Worm (Caenorhabditis elegans) whole organism, young adult: ENCODE data around the gene hmgr-1.

ENCODE experiments used
- B0019.2 ChIP-seq: fragments of 200-800 bp; sonication (Bioruptor generic); conservative IDR thresholded peaks from 2 replicates; pipeline ENCODE4 v1.3.6; 2022; ENCODE audit warnings: missing genetic modification reagents, missing genetic modification characterization, missing compliant biosample characterization
- K11D2.4 ChIP-seq: fragments of 200-800 bp; sonication (Bioruptor generic); IDR thresholded peaks from 2 replicates; pipeline ENCODE4 v1.3.6; 2022; ENCODE audit warnings: missing genetic modification reagents, missing genetic modification characterization, missing compliant biosample characterization
- K12H6.12 ChIP-seq: fragments of 200-800 bp; sonication (Bioruptor generic); optimal IDR thresholded peaks from 2 replicates; lab custom pipeline; 2018; ENCODE audit warnings: mild to moderate bottlenecking, missing genetic modification characterization, missing compliant biosample characterization
- Y79H2A.3 ChIP-seq: fragments of 200-800 bp; sonication (Bioruptor generic); conservative IDR thresholded peaks from 2 replicates; pipeline ENCODE4 v1.3.6; 2022; ENCODE audit warnings: missing genetic modification reagents, missing genetic modification characterization, missing compliant biosample characterization
- ZK185.1 ChIP-seq: sonication (generic microtip); optimal IDR thresholded peaks from 2 replicates; lab custom pipeline; 2016; ENCODE audit warnings: mild to moderate bottlenecking, missing genetic modification characterization, missing compliant biosample characterization; ENCODE audit not compliant: poor library complexity, severe bottlenecking
- aptf-2 ChIP-seq: fragments of 200-800 bp; sonication (Bioruptor generic); conservative IDR thresholded peaks from 2 replicates; pipeline ENCODE4 v1.3.6; 2022; ENCODE audit warnings: missing genetic modification reagents, missing genetic modification characterization, missing compliant biosample characterization
- atf-7 ChIP-seq: sonication (generic microtip); optimal IDR thresholded peaks from 2 replicates; lab custom pipeline; 2017; ENCODE audit warnings: mild to moderate bottlenecking, missing genetic modification characterization, missing compliant biosample characterization
- athp-1 ChIP-seq: sonication (generic microtip); optimal IDR thresholded peaks from 2 replicates; lab custom pipeline; 2017; ENCODE audit warnings: mild to moderate bottlenecking, missing genetic modification characterization, missing compliant biosample characterization
- attf-6 ChIP-seq: fragments of 200-800 bp; sonication (Bioruptor generic); IDR thresholded peaks from 2 replicates; pipeline ENCODE4 v1.3.6; 2022; ENCODE audit warnings: missing genetic modification reagents, missing genetic modification characterization, missing compliant biosample characterization
- cebp-1 ChIP-seq, 2 experiments: fragments of 200-800 bp in 1 of 2; sonication (Bioruptor generic) in 1 of 2; sonication (generic microtip) in 1 of 2; IDR thresholded peaks in 1 of 2; optimal IDR thresholded peaks in 1 of 2; 2 replicates each; pipeline versions ENCODE4 v1.3.6 to Lab custom; 2017 to 2022; ENCODE audit warnings: missing compliant biosample characterization in 2 of 2, missing genetic modification characterization in 2 of 2, mild to moderate bottlenecking in 1 of 2, missing genetic modification reagents in 1 of 2, moderate library complexity in 1 of 2
- ceh-27 ChIP-seq: fragments of 200-800 bp; sonication (Bioruptor generic); optimal IDR thresholded peaks from 2 replicates; lab custom pipeline; 2018; ENCODE audit warnings: mild to moderate bottlenecking, missing genetic modification characterization, moderate library complexity, missing compliant biosample characterization
- ceh-58 ChIP-seq: fragments of 200-800 bp; sonication (Bioruptor generic); IDR thresholded peaks from 2 replicates; pipeline ENCODE4 v1.3.6; 2022; ENCODE audit warnings: missing genetic modification characterization, missing compliant biosample characterization
- ceh-91 ChIP-seq: fragments of 200-800 bp; sonication (Bioruptor generic); IDR thresholded peaks from 2 replicates; pipeline ENCODE4 v1.3.6; 2022; ENCODE audit warnings: missing genetic modification reagents, missing genetic modification characterization, missing compliant biosample characterization
- die-1 ChIP-seq: sonication (generic microtip); optimal IDR thresholded peaks from 2 replicates; lab custom pipeline; 2016; ENCODE audit warnings: missing genotype, mild to moderate bottlenecking, missing genetic modification characterization, missing compliant biosample characterization
- dox-1 ChIP-seq: fragments of 200-800 bp; sonication (Bioruptor generic); IDR thresholded peaks from 2 replicates; pipeline ENCODE4 v1.3.6; 2022; ENCODE audit warnings: missing genetic modification reagents, missing genetic modification characterization, missing compliant biosample characterization
- efl-1 ChIP-seq: fragments of 150-350 bp; optimal IDR thresholded peaks from 2 replicates; lab custom pipeline; 2014; ENCODE audit warnings: missing biosample characterization, missing genetic modification reagents, missing genetic modification characterization
- egrh-3 ChIP-seq: fragments of 200-800 bp; sonication (Bioruptor generic); IDR thresholded peaks from 2 replicates; pipeline ENCODE4 v1.3.6; 2022; ENCODE audit warnings: missing genetic modification reagents, missing genetic modification characterization, missing compliant biosample characterization
- ekl-4 ChIP-seq: fragments of 200-800 bp; sonication (Bioruptor generic); IDR thresholded peaks from 2 replicates; pipeline ENCODE4 v1.3.6; 2022; ENCODE audit warnings: missing genetic modification reagents, missing genetic modification characterization, missing compliant biosample characterization
- ets-4 ChIP-seq: fragments of 200-800 bp; sonication (Bioruptor generic); optimal IDR thresholded peaks from 2 replicates; lab custom pipeline; 2018; ENCODE audit warnings: mild to moderate bottlenecking, missing genetic modification characterization, missing compliant biosample characterization
- him-1 ChIP-seq: sonication (generic microtip); optimal IDR thresholded peaks from 2 replicates; lab custom pipeline; 2016; ENCODE audit warnings: missing genotype, missing genetic modification reagents, missing genetic modification characterization, missing compliant biosample characterization
- lin-26 ChIP-seq: fragments of 200-800 bp; sonication (Bioruptor generic); IDR thresholded peaks from 2 replicates; pipeline ENCODE4 v1.3.6; 2022; ENCODE audit warnings: missing genetic modification reagents, missing genetic modification characterization, missing compliant biosample characterization
- lsl-1 ChIP-seq: fragments of 200-800 bp; sonication (Bioruptor generic); optimal IDR thresholded peaks from 2 replicates; lab custom pipeline; 2018; ENCODE audit warnings: mild to moderate bottlenecking, missing genetic modification characterization, moderate library complexity, missing compliant biosample characterization
- madf-3 ChIP-seq: fragments of 200-800 bp; sonication (Bioruptor generic); IDR thresholded peaks from 2 replicates; pipeline ENCODE4 v1.3.6; 2022; ENCODE audit warnings: missing genetic modification reagents, missing genetic modification characterization, missing compliant biosample characterization
- nfya-1 ChIP-seq: sonication (generic microtip); optimal IDR thresholded peaks from 2 replicates; lab custom pipeline; 2017; ENCODE audit warnings: antibody characterized with exemption, missing compliant biosample characterization, missing genetic modification characterization, borderline replicate concordance; ENCODE audit not compliant: insufficient read depth
- nfyb-1 ChIP-seq: fragments of 200-800 bp; sonication (Bioruptor generic); IDR thresholded peaks from 2 replicates; pipeline ENCODE4 v1.3.6; 2022; ENCODE audit warnings: missing genetic modification reagents, missing genetic modification characterization, missing compliant biosample characterization
- pbrm-1 ChIP-seq: fragments of 200-800 bp; sonication (Bioruptor generic); IDR thresholded peaks from 2 replicates; pipeline ENCODE4 v1.3.6; 2022; ENCODE audit warnings: missing genetic modification reagents, missing genetic modification characterization, missing compliant biosample characterization
- rcor-1 ChIP-seq: fragments of 200-800 bp; sonication (Bioruptor generic); IDR thresholded peaks from 2 replicates; pipeline ENCODE4 v1.3.6; 2022; ENCODE audit warnings: missing genetic modification reagents, missing genetic modification characterization, missing compliant biosample characterization
- snpc-1.1 ChIP-seq: sonication (generic microtip); optimal IDR thresholded peaks from 2 replicates; lab custom pipeline; 2017; ENCODE audit warnings: missing genetic modification characterization, mild to moderate bottlenecking, missing compliant biosample characterization, antibody characterized with exemption, moderate library complexity, missing genotype, missing genetic modification reagents; ENCODE audit not compliant: insufficient read depth
- snpc-3.4 ChIP-seq: sonication (generic microtip); optimal IDR thresholded peaks from 2 replicates; lab custom pipeline; 2017; ENCODE audit warnings: missing genetic modification characterization, mild to moderate bottlenecking, missing compliant biosample characterization, antibody characterized with exemption, moderate library complexity, missing genotype, missing genetic modification reagents
- tbp1 ChIP-seq: fragments of 200-800 bp; sonication (Bioruptor generic); optimal IDR thresholded peaks from 2 replicates; lab custom pipeline; 2018; ENCODE audit warnings: mild to moderate bottlenecking, missing genetic modification characterization, missing compliant biosample characterization
- tlf-1 ChIP-seq: fragments of 200-800 bp; sonication (Bioruptor generic); optimal IDR thresholded peaks from 2 replicates; lab custom pipeline; 2018; ENCODE audit warnings: mild to moderate bottlenecking, missing genetic modification characterization, missing compliant biosample characterization
- xnd-1 ChIP-seq: sonication (generic microtip); optimal IDR thresholded peaks from 2 replicates; lab custom pipeline; 2016; ENCODE audit warnings: missing genotype, missing genetic modification reagents, missing genetic modification characterization, missing compliant biosample characterization
- ztf-25 ChIP-seq: fragments of 200-800 bp; sonication (Bioruptor generic); IDR thresholded peaks from 2 replicates; pipeline ENCODE4 v1.3.6; 2022; ENCODE audit warnings: missing genetic modification reagents, missing genetic modification characterization, missing compliant biosample characterization
- ztf-6 ChIP-seq: fragments of 200-800 bp; sonication (Bioruptor generic); IDR thresholded peaks from 2 replicates; pipeline ENCODE4 v1.3.6; 2022; ENCODE audit warnings: missing genetic modification reagents, missing genetic modification characterization, missing compliant biosample characterization

hmgr-1 gene

DNA sequence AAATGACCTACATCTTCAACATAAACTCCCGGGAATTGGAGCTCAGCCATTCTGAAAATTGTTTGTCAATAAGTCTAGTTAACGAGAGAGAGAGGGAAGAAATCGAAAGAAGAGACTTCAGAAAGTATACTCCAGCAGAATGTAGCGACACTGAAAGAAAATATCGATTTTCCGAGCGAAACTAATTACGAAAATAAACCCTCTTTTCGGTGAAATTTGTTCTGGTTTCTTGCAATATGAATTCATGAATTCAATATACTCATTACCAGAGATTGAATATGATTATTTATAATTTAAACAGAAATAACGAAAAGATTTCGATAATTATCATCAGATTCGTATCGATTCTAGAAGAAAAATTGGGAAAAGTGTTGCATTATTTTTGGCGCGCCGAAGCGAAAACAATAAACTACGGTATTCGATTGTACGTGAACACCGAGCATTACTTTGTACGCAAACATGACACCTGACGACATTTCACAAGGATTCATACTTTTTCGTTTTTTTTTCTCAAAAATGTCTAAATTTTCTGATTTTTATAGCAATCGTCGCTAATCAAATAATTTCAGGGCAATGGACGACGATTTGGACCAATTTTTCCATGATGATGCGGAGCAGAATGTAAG, 22.4 kb downstream of the hmgr-1 start, which contains the start of the genes hmg-4 and T20B12.3 (continued):
- TF ChIP-seq K12H6.12 (tag; lab: Kevin White, UChicago) (peak; percentile 4), him-1 (tag; lab: Kevin White, UChicago) (no peak), K11D2.4 (GFP tag; lab: Robert Waterston, UW) (no peak), rcor-1 (GFP tag; lab: Robert Waterston, UW) (peak; percentile 8; the same call in 1 of the 2 replicates), atf-7 (tag; lab: Kevin White, UChicago) (no peak), efl-1 (GFP tag; lab: Kevin White, UChicago) (peak; percentile 93), nfyb-1 (GFP tag; lab: Robert Waterston, UW) (0 out of 2 replicates have a peak, but pooled peaks have one; percentile 27), lsl-1 (GFP tag; lab: Kevin White, UChicago) (peak; percentile 89), B0019.2 (GFP tag; lab: Robert Waterston, UW) (0 out of 2 replicates have a peak, but pooled peaks have one; percentile 36), snpc-1.1 (peak; percentile 4), pbrm-1 (GFP tag; lab: Robert Waterston, UW) (no peak), xnd-1 (tag; lab: Kevin White, UChicago) (peak; percentile 50), ztf-6 (GFP tag; lab: Robert Waterston, UW) (no peak), dox-1 (GFP tag; lab: Robert Waterston, UW) (peak; percentile 55)
- TF ChIP-seq, all 124 proteins: peak for 25

DNA sequence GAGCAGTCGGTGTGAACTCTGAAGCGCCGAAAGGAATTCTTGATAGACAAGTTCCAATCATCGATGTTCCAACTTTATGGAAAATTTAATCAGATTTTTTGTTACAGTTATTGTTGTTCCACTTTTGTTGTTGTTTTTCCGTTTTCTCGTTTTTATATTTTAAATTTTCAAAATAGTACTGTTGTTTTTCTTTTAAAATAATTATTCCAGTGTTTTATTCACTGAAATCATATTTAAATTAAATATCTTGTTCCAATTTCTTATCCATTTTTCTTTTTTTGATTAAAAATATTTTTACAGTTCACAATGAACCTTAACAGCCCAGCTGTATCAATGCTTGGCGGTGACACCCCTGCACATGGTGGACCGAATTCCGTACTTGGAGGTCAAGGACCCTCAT, 24.4 kb downstream of the hmgr-1 start, which contains the start of gene tbp-1:
Gene tbp-1 (plus strand): TSS at position 301 of the 400 bp plus-strand sequence.
- peak; percentile 58 for TF ChIP-seq tbp1 (GFP tag; lab: Kevin White, UChicago)
- TF ChIP-seq egrh-3 (GFP tag; lab: Robert Waterston, UW) = no peak
- no peak for TF ChIP-seq cebp-1 (GFP tag; IDR thresholded peaks at IDR 0.05; lab: Robert Waterston, UW)
- TF ChIP-seq cebp-1 (tag; optimal IDR thresholded peaks at IDR 0.05; lab: Kevin White, UChicago) = no peak
- no peak for TF ChIP-seq ztf-6 (GFP tag; lab: Robert Waterston, UW)

DNA sequence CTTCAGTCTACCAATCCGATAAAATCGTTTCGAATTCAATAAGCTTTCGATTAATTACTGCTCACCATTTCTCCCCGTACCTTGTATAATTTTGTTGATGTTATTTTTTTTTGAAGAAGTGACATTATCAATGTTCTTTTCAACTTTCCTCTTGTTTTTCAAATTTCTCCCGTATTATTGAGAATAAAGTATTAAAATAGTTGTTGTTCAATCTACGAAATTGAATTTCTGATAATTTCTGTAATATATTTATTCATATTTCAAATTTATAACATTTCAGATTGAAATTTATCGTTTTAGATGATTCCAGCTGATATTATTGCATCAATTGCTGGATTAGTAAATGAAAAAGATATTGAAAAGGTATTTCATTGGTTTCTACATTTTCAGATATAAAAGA, 26.6 kb downstream of the hmgr-1 start, which contains the start of gene trd-1:
Gene trd-1 (plus strand): TSS at position 301 of the 400 bp plus-strand sequence.
- TF ChIP-seq aptf-2 (GFP tag; lab: Robert Waterston, UW) = no peak
- TF ChIP-seq madf-3 (GFP tag; lab: Robert Waterston, UW) = no peak
- TF ChIP-seq ZK185.1 (tag; lab: Kevin White, UChicago) = no peak
- no peak for TF ChIP-seq ztf-25 (GFP tag; lab: Robert Waterston, UW)
- TF ChIP-seq tlf-1 (GFP tag; lab: Kevin White, UChicago) = no peak
- TF ChIP-seq snpc-3.4 (tag; lab: Kevin White, UChicago) = no peak
- no peak for TF ChIP-seq atf-7 (tag; lab: Kevin White, UChicago)
- TF ChIP-seq nfya-1 (tag; lab: Kevin White, UChicago) = no peak
- no peak for TF ChIP-seq ets-4 (GFP tag; lab: Kevin White, UChicago)
- TF ChIP-seq ceh-91 (GFP tag; lab: Robert Waterston, UW) = no peak
- TF ChIP-seq Y79H2A.3 (GFP tag; lab: Robert Waterston, UW) = no peak
- TF ChIP-seq ekl-4 (GFP tag; lab: Robert Waterston, UW) = no peak
- TF ChIP-seq ceh-27 (GFP tag; lab: Kevin White, UChicago) = no peak
- no peak for TF ChIP-seq athp-1 (tag; lab: Kevin White, UChicago)
- no peak for TF ChIP-seq die-1
- TF ChIP-seq ceh-58 (GFP tag; lab: Robert Waterston, UW) = no peak
- TF ChIP-seq attf-6 (GFP tag; lab: Robert Waterston, UW) = no peak
- TF ChIP-seq lin-26 (GFP tag; lab: Robert Waterston, UW) = no peak
